Fruit fly (Drosophila melanogaster): ENCODE measurements around the gene ppk27.

The ppk27 gene

dm6 chr3L:3802677-3803076 is 47.7 kb upstream of the ppk27 start (continued):
- peak; percentile 33 for TF ChIP-seq jing (GFP tag; optimal IDR thresholded peaks at IDR 0.05)
- peak; percentile 63 for TF ChIP-seq bab2 (GFP tag; optimal IDR thresholded peaks at IDR 0.05)
- peak; percentile 49; the same call in 1 of the 2 replicates for TF ChIP-seq Poxn (GFP tag; IDR thresholded peaks at IDR 0.05)
- no peak for TF ChIP-seq CG8359 (GFP tag; optimal IDR thresholded peaks at IDR 0.05; ENCODE audit: borderline replicate concordance)
- no peak for TF ChIP-seq tll (GFP tag; optimal IDR thresholded peaks at IDR 0.05)
- peak; percentile 23 for TF ChIP-seq CG18476 (GFP tag; optimal IDR thresholded peaks at IDR 0.05)
- peak; percentile 9 for TF ChIP-seq Neu2 (GFP tag; optimal IDR thresholded peaks at IDR 0.05; ENCODE audit: borderline replicate concordance)
- TF ChIP-seq wek (GFP tag; optimal IDR thresholded peaks at IDR 0.05): peak; percentile 22
- TF ChIP-seq CG18011 (GFP tag; optimal IDR thresholded peaks at IDR 0.05): peak; percentile 54
- TF ChIP-seq CG10959 (GFP tag; IDR thresholded peaks at IDR 0.05): peak; percentile 26; the same call in 1 of the 2 replicates
- peak; percentile 61 for TF ChIP-seq ind (GFP tag; optimal IDR thresholded peaks at IDR 0.05)
- no peak for TF ChIP-seq CG42726 (GFP tag; IDR thresholded peaks at IDR 0.05; ENCODE audit: partially characterized antibody)
- TF ChIP-seq zf30C (GFP tag; optimal IDR thresholded peaks at IDR 0.05): peak; percentile 81
- peak; percentile 26 for TF ChIP-seq CG1529 (GFP tag; optimal IDR thresholded peaks at IDR 0.05)
- peak; percentile 55 for TF ChIP-seq CG12744 (GFP tag; optimal IDR thresholded peaks at IDR 0.05)
- TF ChIP-seq CG1792 (GFP tag; optimal IDR thresholded peaks at IDR 0.05): peak; percentile 42
- no peak for TF ChIP-seq CG14860 (GFP tag; IDR thresholded peaks at IDR 0.05; ENCODE audit: partially characterized antibody)
- no peak for TF ChIP-seq Eip74EF (GFP tag; optimal IDR thresholded peaks at IDR 0.05)
- peak; percentile 91 for TF ChIP-seq Hmr (GFP tag; optimal IDR thresholded peaks at IDR 0.05)
- TF ChIP-seq CG1024 (GFP tag; IDR thresholded peaks at IDR 0.05): peak; percentile 60
- peak; percentile 66 for TF ChIP-seq CG16863 (GFP tag; optimal IDR thresholded peaks at IDR 0.05)
- TF ChIP-seq otp (GFP tag; IDR thresholded peaks at IDR 0.05): peak; percentile 64; the same call in 1 of the 3 replicates
- no peak for TF ChIP-seq tap (tag; optimal IDR thresholded peaks at IDR 0.05)
- no peak for TF ChIP-seq CG10431 (GFP tag; optimal IDR thresholded peaks at IDR 0.05)
- peak; percentile 14 for TF ChIP-seq CG14965 (GFP tag; optimal IDR thresholded peaks at IDR 0.05; ENCODE audit: borderline replicate concordance)
- peak; percentile 49 for TF ChIP-seq Deaf1 (tag; optimal IDR thresholded peaks at IDR 0.05)
- 0 out of 2 replicates have a peak, but pooled peaks have one; percentile 25 for TF ChIP-seq CG10321 (GFP tag; IDR thresholded peaks at IDR 0.05)
- peak; percentile 39 for TF ChIP-seq ATbp (GFP tag; optimal IDR thresholded peaks at IDR 0.05)
- TF ChIP-seq CG2889 (GFP tag; IDR thresholded peaks at IDR 0.05): peak; percentile 56; the same call in 2 of the 3 replicates
- peak; percentile 64 for TF ChIP-seq Hsf (GFP tag; optimal IDR thresholded peaks at IDR 0.05)
- TF ChIP-seq bcd (GFP tag; optimal IDR thresholded peaks at IDR 0.05): peak; percentile 73
- TF ChIP-seq CG34376 (GFP tag; optimal IDR thresholded peaks at IDR 0.05): peak; percentile 76
- TF ChIP-seq lola (GFP tag; optimal IDR thresholded peaks at IDR 0.05): no peak
- no peak for TF ChIP-seq unc-4 (GFP tag; IDR thresholded peaks at IDR 0.05; ENCODE audit: partially characterized antibody)
- peak; percentile 84 for TF ChIP-seq CrebB (tag; optimal IDR thresholded peaks at IDR 0.05)
- TF ChIP-seq sima (GFP tag; optimal IDR thresholded peaks at IDR 0.05): peak; percentile 1
- no peak for TF ChIP-seq usp (GFP tag; optimal IDR thresholded peaks at IDR 0.05)
- peak; percentile 12 for TF ChIP-seq CG33213 (GFP tag; optimal IDR thresholded peaks at IDR 0.05)
- no peak for TF ChIP-seq disco-r (GFP tag; optimal IDR thresholded peaks at IDR 0.05)
- TF ChIP-seq CG2678 (tag; optimal IDR thresholded peaks at IDR 0.05): peak; percentile 76
- TF ChIP-seq sr (GFP tag; IDR thresholded peaks at IDR 0.05): no peak
- peak; percentile 71 for TF ChIP-seq Side (GFP tag; optimal IDR thresholded peaks at IDR 0.05)
- peak; percentile 38 for TF ChIP-seq CG15601 (tag; optimal IDR thresholded peaks at IDR 0.05)
- TF ChIP-seq CG6654 (GFP tag; optimal IDR thresholded peaks at IDR 0.05): no peak
- peak; percentile 59; the same call in 1 of the 2 replicates for TF ChIP-seq Awh (GFP tag; IDR thresholded peaks at IDR 0.05)
- no peak for TF ChIP-seq h (optimal IDR thresholded peaks at IDR 0.05)
- TF ChIP-seq CG13775 (GFP tag; optimal IDR thresholded peaks at IDR 0.05): peak; percentile 62
- TF ChIP-seq bbx (GFP tag; IDR thresholded peaks at IDR 0.05; ENCODE audit: partially characterized antibody): no peak
- peak; percentile 56 for TF ChIP-seq gcm2 (GFP tag; optimal IDR thresholded peaks at IDR 0.05)
- TF ChIP-seq CG12104 (GFP tag; optimal IDR thresholded peaks at IDR 0.05): peak; percentile 32
